Fruit fly (Drosophila melanogaster) ovary, adult (tissue): ENCODE measurements around the gene CG32719.

Experiments
- CG17801 ChIP-seq: fragments of 200-800 bp; optimal IDR thresholded peaks from 2 replicates; lab custom pipeline; 2019; ENCODE audit warnings: missing biosample characterization, mild to moderate bottlenecking, missing genetic modification characterization, moderate library complexity; ENCODE audit not compliant: partially characterized antibody

The CG32719 gene

dm6 chrX:7521566-7522332 is 26.0 kb downstream of the CG32719 start:
- no peak for TF ChIP-seq CG17801 (GFP tag; lab: Kevin White, UChicago)

dm6 chrX:7519812-7520211 is 28.0 kb downstream of the CG32719 start:
- no peak for TF ChIP-seq CG17801 (GFP tag; lab: Kevin White, UChicago)

- TF ChIP-seq CG17801 (GFP tag; lab: Kevin White, UChicago), result no peak
Measured at dm6 chrX:7512769-7513168, 35.0 kb downstream of the CG32719 start.

dm6 chrX:7490927-7491326 is 56.9 kb downstream of the CG32719 start:
- TF ChIP-seq CG17801 (GFP tag; lab: Kevin White, UChicago), result no peak

dm6 chrX:7488254-7488653 is 59.5 kb downstream of the CG32719 start:
- TF ChIP-seq CG17801 (GFP tag; lab: Kevin White, UChicago), result no peak

- TF ChIP-seq CG17801 (GFP tag; lab: Kevin White, UChicago), result no peak
Measured at dm6 chrX:7486294-7486693, 61.5 kb downstream of the CG32719 start.

dm6 chrX:7475204-7475759 is 72.5 kb downstream of the CG32719 start:
- no peak for TF ChIP-seq CG17801 (GFP tag; lab: Kevin White, UChicago)

- no peak for TF ChIP-seq CG17801 (GFP tag; lab: Kevin White, UChicago)
Measured at dm6 chrX:7466328-7466727, 81.5 kb downstream of the CG32719 start.

dm6 chrX:7462089-7462488 is 85.7 kb downstream of the CG32719 start:
- no peak for TF ChIP-seq CG17801 (GFP tag; lab: Kevin White, UChicago)
